Fruit fly (Drosophila melanogaster): Measurements from ENCODE around the gene CG6415.

Gene CG6415

dm6 chr2L:10752668-10753067 lies 49.2 kb downstream of the CG6415 start:
- TF ChIP-seq CG15710 (tag; optimal IDR thresholded peaks at IDR 0.05) = no peak
- peak; percentile 76 for TF ChIP-seq EcR (GFP tag; optimal IDR thresholded peaks at IDR 0.05)
- TF ChIP-seq CG8159 (tag; optimal IDR thresholded peaks at IDR 0.05) = no peak

dm6 chr2L:10753618-10754017 lies 50.2 kb downstream of the CG6415 start:
- TF ChIP-seq CG8159 (tag; optimal IDR thresholded peaks at IDR 0.05) (no peak), CG32121 (GFP tag; IDR thresholded peaks at IDR 0.05) (no peak), gl (tag; optimal IDR thresholded peaks at IDR 0.05) (no peak), Ets98B (GFP tag; IDR thresholded peaks at IDR 0.05) (no peak), EcR (GFP tag; optimal IDR thresholded peaks at IDR 0.05) (no peak), CG10348 (GFP tag; IDR thresholded peaks at IDR 0.05) (no peak)

All from whole organism, pupa.